Worm (Caenorhabditis elegans) whole organism, L4 larva: ENCODE measurements around the gene dhs-16.
A peak's percentile ranks its signal among the peaks of the same experiment; 100 is the strongest.

Experiments
- D1046.2 ChIP-seq: fragments of 200-800 bp; sonication (Bioruptor generic); IDR thresholded peaks from 2 replicates; pipeline ENCODE4 v1.3.6; 2022; ENCODE audit warnings: missing genetic modification characterization, missing compliant biosample characterization
- F44E2.7 ChIP-seq: fragments of 200-800 bp; sonication (Bioruptor generic); IDR thresholded peaks from 2 replicates; pipeline ENCODE4 v2.1.2; 2022; ENCODE audit warnings: missing genetic modification characterization, missing compliant biosample characterization
- R02D3.7 ChIP-seq: fragments of 150-350 bp; sonication (generic microtip); optimal IDR thresholded peaks from 3 replicates; lab custom pipeline; 2014; ENCODE audit warnings: missing biosample characterization, missing genetic modification characterization
- T26A8.4 ChIP-seq: fragments of 200-800 bp; sonication (Bioruptor generic); IDR thresholded peaks from 2 replicates; pipeline ENCODE4 v1.3.6; 2022; ENCODE audit warnings: missing genetic modification characterization, missing compliant biosample characterization
- Y48G9A.11 ChIP-seq: fragments of 200-800 bp; sonication (Bioruptor generic); IDR thresholded peaks from 2 replicates; pipeline ENCODE4 v1.3.6; 2022; ENCODE audit warnings: missing genetic modification reagents, missing genetic modification characterization, missing compliant biosample characterization
- Y5F2A.4 ChIP-seq: fragments of 200-800 bp; sonication (Bioruptor generic); optimal IDR thresholded peaks from 2 replicates; lab custom pipeline; 2018; ENCODE audit warnings: mild to moderate bottlenecking, missing genetic modification characterization, missing compliant biosample characterization
- Y75B8A.6 ChIP-seq: fragments of 200-800 bp; sonication (Bioruptor generic); IDR thresholded peaks from 2 replicates; pipeline ENCODE4 v1.3.6; 2022; ENCODE audit warnings: missing genetic modification reagents, missing genetic modification characterization, missing compliant biosample characterization
- aha-1 ChIP-seq: fragments of 150-350 bp; peaks from one replicate; lab custom pipeline; 2014; ENCODE audit warnings: missing biosample characterization, missing genetic modification characterization
- arid-1 ChIP-seq: fragments of 200-800 bp; sonication (Bioruptor generic); conservative IDR thresholded peaks from 2 replicates; pipeline ENCODE4 v1.3.6; 2022; ENCODE audit warnings: missing genetic modification reagents, missing genetic modification characterization, missing compliant biosample characterization
- ceh-28 ChIP-seq: fragments of 150-350 bp; optimal IDR thresholded peaks from 2 replicates; lab custom pipeline; 2014; ENCODE audit warnings: missing biosample characterization, missing genetic modification reagents, missing genetic modification characterization
- ceh-44 ChIP-seq: fragments of 200-800 bp; sonication (Bioruptor generic); IDR thresholded peaks from 2 replicates; pipeline ENCODE4 v1.3.6; 2022; ENCODE audit warnings: missing genetic modification reagents, missing genetic modification characterization, missing compliant biosample characterization
- ceh-62 ChIP-seq: sonication (generic microtip); optimal IDR thresholded peaks from 2 replicates; lab custom pipeline; 2017; ENCODE audit warnings: missing biosample characterization, missing genetic modification characterization
- ces-1 ChIP-seq: fragments of 150-350 bp; sonication (generic microtip); optimal IDR thresholded peaks from 4 replicates; lab custom pipeline; 2014; ENCODE audit warnings: missing biosample characterization, missing genetic modification reagents, missing genetic modification characterization
- ctbp-1 ChIP-seq: fragments of 200-800 bp; sonication (Bioruptor generic); IDR thresholded peaks from 2 replicates; pipeline ENCODE4 v1.3.6; 2022; ENCODE audit warnings: missing genetic modification reagents, missing genetic modification characterization, missing compliant biosample characterization
- daf-8 ChIP-seq: fragments of 200-800 bp; sonication (Bioruptor generic); IDR thresholded peaks from 2 replicates; pipeline ENCODE4 v1.3.6; 2022; ENCODE audit warnings: missing genetic modification characterization, missing compliant biosample characterization
- dmd-6 ChIP-seq: fragments of 200-800 bp; sonication (Bioruptor generic); IDR thresholded peaks from 2 replicates; pipeline ENCODE4 v1.3.6; 2022; ENCODE audit warnings: missing genetic modification reagents, missing genetic modification characterization, missing compliant biosample characterization
- dpl-1 ChIP-seq: fragments of 150-350 bp; optimal IDR thresholded peaks from 2 replicates; lab custom pipeline; 2014; ENCODE audit warnings: missing biosample characterization, missing genetic modification reagents, missing genetic modification characterization
- dve-1 ChIP-seq: sonication (generic microtip); optimal IDR thresholded peaks from 2 replicates; lab custom pipeline; 2017; ENCODE audit warnings: antibody characterized with exemption, mild to moderate bottlenecking, missing genetic modification characterization, missing compliant biosample characterization; ENCODE audit not compliant: insufficient read depth
- egl-43 ChIP-seq: fragments of 200-800 bp; sonication (Bioruptor generic); IDR thresholded peaks from 2 replicates; pipeline ENCODE4 v1.3.6; 2022; ENCODE audit warnings: missing genetic modification reagents, missing genetic modification characterization, missing compliant biosample characterization
- fkh-10 ChIP-seq: fragments of 150-350 bp; optimal IDR thresholded peaks from 2 replicates; lab custom pipeline; 2014; ENCODE audit warnings: missing biosample characterization, missing genetic modification reagents, missing genetic modification characterization
- gei-8 ChIP-seq: fragments of 200-800 bp; sonication (Bioruptor generic); optimal IDR thresholded peaks from 2 replicates; lab custom pipeline; 2018; ENCODE audit warnings: mild to moderate bottlenecking, missing genetic modification characterization, missing compliant biosample characterization
- lim-7 ChIP-seq: fragments of 200-800 bp; sonication (Bioruptor generic); IDR thresholded peaks from 2 replicates; pipeline ENCODE4 v1.3.6; 2022; ENCODE audit warnings: missing genetic modification characterization, missing compliant biosample characterization
- lin-1 ChIP-seq: fragments of 200-800 bp; sonication (Bioruptor generic); IDR thresholded peaks from 2 replicates; pipeline ENCODE4 v1.3.6; 2022; ENCODE audit warnings: missing genetic modification reagents, missing genetic modification characterization, missing compliant biosample characterization
- lin-13 ChIP-seq: fragments of 150-350 bp; optimal IDR thresholded peaks from 2 replicates; lab custom pipeline; 2014; ENCODE audit warnings: missing biosample characterization, missing genetic modification reagents, missing genetic modification characterization
- lin-15B ChIP-seq: fragments of 150-350 bp; sonication (generic microtip); optimal IDR thresholded peaks from 3 replicates; lab custom pipeline; 2014; ENCODE audit warnings: missing biosample characterization, missing genetic modification characterization
- lir-3 ChIP-seq: sonication (generic microtip); optimal IDR thresholded peaks from 2 replicates; lab custom pipeline; 2016; ENCODE audit warnings: mild to moderate bottlenecking, missing genetic modification characterization, missing compliant biosample characterization
- lsy-2 ChIP-seq, 2 experiments: fragments of 150-350 bp in 1 of 2; sonication (generic microtip) in 1 of 2; optimal IDR thresholded peaks; 2 replicates each; lab custom pipeline; 2014 to 2017; ENCODE audit warnings: missing biosample characterization in 2 of 2, missing genetic modification characterization in 2 of 2
- madf-5 ChIP-seq, 2 experiments: fragments of 200-800 bp; sonication (Bioruptor generic); IDR thresholded peaks; 2 replicates each; pipeline ENCODE4 v1.3.6; 2022; ENCODE audit warnings: missing compliant biosample characterization in 2 of 2, missing genetic modification characterization in 2 of 2
- madf-9 ChIP-seq: fragments of 200-800 bp; sonication (Bioruptor generic); conservative IDR thresholded peaks from 2 replicates; pipeline ENCODE4 v1.3.6; 2022; ENCODE audit warnings: missing genetic modification reagents, missing genetic modification characterization, missing compliant biosample characterization
- nhr-10 ChIP-seq: fragments of 150-350 bp; optimal IDR thresholded peaks from 2 replicates; lab custom pipeline; 2014; ENCODE audit warnings: missing biosample characterization, missing genetic modification characterization
- nhr-102 ChIP-seq: sonication (generic microtip); optimal IDR thresholded peaks from 2 replicates; lab custom pipeline; 2016; ENCODE audit warnings: mild to moderate bottlenecking, missing genetic modification characterization, moderate library complexity, missing compliant biosample characterization
- nhr-11 ChIP-seq: fragments of 150-350 bp; optimal IDR thresholded peaks from 2 replicates; lab custom pipeline; 2014; ENCODE audit warnings: missing biosample characterization, missing genetic modification characterization
- nhr-41 ChIP-seq: fragments of 200-800 bp; sonication (Bioruptor generic); IDR thresholded peaks from 2 replicates; pipeline ENCODE4 v1.3.6; 2022; ENCODE audit warnings: missing genetic modification reagents, missing genetic modification characterization, missing compliant biosample characterization
- nhr-6 ChIP-seq: fragments of 150-350 bp; optimal IDR thresholded peaks from 2 replicates; lab custom pipeline; 2014; ENCODE audit warnings: missing biosample characterization, missing genetic modification characterization
- nhr-77 ChIP-seq: fragments of 150-350 bp; optimal IDR thresholded peaks from 2 replicates; lab custom pipeline; 2014; ENCODE audit warnings: missing biosample characterization, missing genetic modification characterization
- pha-4 ChIP-seq, 2 experiments: fragments of 150-350 bp in 1 of 2; fragments of 200-800 bp in 1 of 2; sonication (Bioruptor generic) in 1 of 2; IDR thresholded peaks in 1 of 2; optimal IDR thresholded peaks in 1 of 2; 2 replicates each; pipeline versions ENCODE4 v1.3.6 to Lab custom; 2014 to 2022; ENCODE audit warnings: missing genetic modification characterization in 2 of 2, missing genetic modification reagents in 2 of 2, missing biosample characterization in 1 of 2, missing compliant biosample characterization in 1 of 2
- rbr-2 ChIP-seq: sonication (generic microtip); optimal IDR thresholded peaks from 2 replicates; lab custom pipeline; 2016; ENCODE audit warnings: missing genotype, missing genetic modification characterization, missing compliant biosample characterization
- set-16 ChIP-seq: fragments of 200-800 bp; sonication (Bioruptor generic); IDR thresholded peaks from 2 replicates; pipeline ENCODE4 v1.3.6; 2022; ENCODE audit warnings: missing genetic modification reagents, missing genetic modification characterization, missing compliant biosample characterization
- skn-1 ChIP-seq: fragments of 150-350 bp; optimal IDR thresholded peaks from 2 replicates; lab custom pipeline; 2014; ENCODE audit warnings: missing biosample characterization, missing genetic modification characterization
- snpc-4 ChIP-seq: fragments of 150-350 bp; optimal IDR thresholded peaks from 2 replicates; lab custom pipeline; 2014; ENCODE audit warnings: missing biosample characterization, missing genetic modification characterization
- spr-3 ChIP-seq: fragments of 200-800 bp; sonication (Bioruptor generic); optimal IDR thresholded peaks from 2 replicates; lab custom pipeline; 2018; ENCODE audit warnings: mild to moderate bottlenecking, missing genetic modification characterization, missing compliant biosample characterization
- tag-97 ChIP-seq: fragments of 200-800 bp; sonication (Bioruptor generic); IDR thresholded peaks from 2 replicates; pipeline ENCODE4 v1.3.6; 2022; ENCODE audit warnings: missing genetic modification characterization, missing compliant biosample characterization
- unc-62 ChIP-seq, 3 experiments: fragments of 150-350 bp in 1 of 3; sonication (generic microtip); optimal IDR thresholded peaks in 2 of 3; peaks in 1 of 3; 1 replicate in 1 of 3; 2 replicates in 2 of 3; lab custom pipeline; 2014 to 2017; ENCODE audit warnings: missing biosample characterization in 3 of 3, missing genetic modification characterization in 3 of 3, missing genetic modification reagents in 3 of 3, missing genotype in 1 of 3
- zag-1 ChIP-seq: fragments of 150-350 bp; optimal IDR thresholded peaks from 2 replicates; lab custom pipeline; 2014; ENCODE audit warnings: missing biosample characterization, missing genetic modification characterization
- zfp-2 ChIP-seq: sonication (generic microtip); optimal IDR thresholded peaks from 2 replicates; lab custom pipeline; 2016; ENCODE audit warnings: mild to moderate bottlenecking, missing genetic modification characterization, missing compliant biosample characterization
- zip-2 ChIP-seq: fragments of 150-350 bp; optimal IDR thresholded peaks from 2 replicates; lab custom pipeline; 2014; ENCODE audit warnings: missing biosample characterization, missing genetic modification characterization

Gene dhs-16

DNA sequence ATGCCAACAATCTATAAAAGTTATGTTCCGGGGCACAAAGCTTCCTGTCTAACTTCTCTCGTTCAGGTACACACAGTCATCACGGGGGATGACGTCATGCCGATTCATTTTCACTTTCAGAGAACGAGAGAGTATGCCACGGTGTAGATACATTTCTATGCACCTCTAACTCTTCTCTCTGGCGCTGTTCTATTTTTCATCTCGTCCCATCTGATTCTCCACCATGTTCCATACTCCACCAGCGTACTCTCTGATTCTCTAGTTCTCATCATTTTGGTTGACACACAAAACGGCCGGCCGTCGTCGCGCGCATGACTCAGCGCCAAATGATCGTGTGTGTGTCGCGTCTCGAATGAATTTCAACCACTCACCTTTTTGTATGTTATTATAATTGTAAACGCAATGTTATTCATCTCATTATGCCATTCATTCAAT lies 16.8 kb downstream of the dhs-16 start (continued):
- TF ChIP-seq nhr-77 (tag; lab: Kevin White, UChicago) (peak; percentile 86), nhr-10 (tag; lab: Kevin White, UChicago) (peak; percentile 97), gei-8 (GFP tag; lab: Kevin White, UChicago) (peak; percentile 83), skn-1 (tag; lab: Kevin White, UChicago) (no peak), D1046.2 (GFP tag; lab: Robert Waterston, UW) (0 out of 2 replicates have a peak, but pooled peaks have one; percentile 18), spr-3 (GFP tag; lab: Kevin White, UChicago) (peak; percentile 66), daf-8 (no peak), egl-43 (GFP tag; lab: Robert Waterston, UW) (peak; percentile 83), snpc-4 (tag; lab: Kevin White, UChicago) (no peak), ceh-28 (tag; lab: Kevin White, UChicago) (peak; percentile 4), lin-1 (GFP tag; lab: Robert Waterston, UW) (peak; percentile 97), Y48G9A.11 (no peak), madf-9 (peak; percentile 57), lin-13 (GFP tag; lab: Kevin White, UChicago) (peak; percentile 81), lin-15B (no peak), zfp-2 (tag; lab: Kevin White, UChicago) (no peak), F44E2.7 (no peak), zip-2 (tag; lab: Kevin White, UChicago) (peak; percentile 30), unc-62 (GFP tag; optimal IDR thresholded peaks at IDR 0.05 in 1 of 2; lab: Kevin White, UChicago) (peak in 1 of 2 experiments; percentile 99), unc-62 (tag; optimal IDR thresholded peaks at IDR 0.05; lab: Kevin White, UChicago) (no peak), nhr-102 (tag; lab: Kevin White, UChicago) (peak; percentile 96), fkh-10 (GFP tag; lab: Kevin White, UChicago) (peak; percentile 80), zag-1 (no peak), aha-1 (tag; lab: Kevin White, UChicago) (peak; percentile 95), lim-7 (GFP tag; lab: Robert Waterston, UW) (0 out of 2 replicates have a peak, but pooled peaks have one; percentile 25), ceh-62 (tag; lab: Kevin White, UChicago) (no peak), ces-1 (no peak), tag-97 (no peak)
- TF ChIP-seq, all 104 proteins: peak for 63

DNA sequence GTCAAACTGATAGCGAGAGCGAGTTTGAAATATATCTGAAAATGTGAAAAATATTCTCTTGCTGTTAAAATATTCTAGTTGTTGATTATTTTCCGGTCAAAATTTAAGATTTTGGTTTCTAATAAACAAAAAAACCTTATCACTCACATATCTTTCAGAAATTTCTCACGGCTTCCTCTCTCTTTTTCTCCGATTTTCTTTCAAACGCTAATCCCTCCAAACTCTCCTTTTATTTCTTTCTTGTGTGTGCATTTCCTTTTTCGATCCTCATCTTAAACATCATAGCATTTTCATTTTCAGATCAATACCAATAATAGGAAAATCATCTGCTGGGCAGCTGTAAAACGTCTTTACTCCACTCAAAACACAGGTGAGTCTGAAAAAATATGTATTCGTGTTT lies 19.8 kb downstream of the dhs-16 start, which contains the start of gene fos-1:
Gene fos-1 (plus strand): TSS at position 301 of the 400 bp plus-strand sequence.
- TF ChIP-seq nhr-6 (tag; lab: Kevin White, UChicago) (no peak), T26A8.4 (GFP tag; lab: Robert Waterston, UW) (no peak), Y75B8A.6 (GFP tag; lab: Robert Waterston, UW) (no peak), nhr-10 (tag; lab: Kevin White, UChicago) (no peak), lir-3 (tag; lab: Kevin White, UChicago) (no peak)
- TF ChIP-seq, all 104 proteins: peak for 0

DNA sequence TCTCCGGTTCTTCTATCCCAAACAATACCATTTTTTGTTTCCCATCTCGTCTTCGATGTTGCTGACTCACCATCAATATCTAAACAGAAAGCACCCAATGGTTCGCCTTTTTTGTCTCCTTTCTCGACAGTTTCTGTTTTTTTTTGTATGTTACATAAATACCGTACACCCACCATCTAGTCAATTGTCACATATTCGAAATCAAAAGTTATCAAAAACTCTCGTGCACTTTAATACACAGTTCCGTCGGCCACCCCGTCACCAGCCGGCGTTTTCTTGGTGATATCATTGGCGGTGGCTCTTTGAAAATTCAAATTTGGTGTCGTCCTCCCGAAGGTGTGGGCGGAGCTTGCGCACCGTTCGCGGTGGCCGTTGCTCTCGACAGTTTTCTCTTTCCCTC lies 24.4 kb downstream of the dhs-16 start:
- TF ChIP-seq nhr-41 (no peak), dpl-1 (no peak), egl-43 (GFP tag; lab: Robert Waterston, UW) (0 out of 2 replicates have a peak, but pooled peaks have one; percentile 14), lsy-2 (tag; optimal IDR thresholded peaks at IDR 0.05; lab: Kevin White, UChicago) (peak in 1 of 2 experiments; percentile 8), madf-9 (no peak), Y5F2A.4 (GFP tag; lab: Kevin White, UChicago) (no peak), dve-1 (tag; lab: Kevin White, UChicago) (peak; percentile 13), arid-1 (no peak), aha-1 (tag; lab: Kevin White, UChicago) (peak; percentile 95), nhr-11 (tag; lab: Kevin White, UChicago) (no peak), madf-5 (GFP tag; IDR thresholded peaks at IDR 0.05; lab: Robert Waterston, UW) (no peak), dmd-6 (GFP tag; lab: Robert Waterston, UW) (no peak), pha-4 (GFP tag; IDR thresholded peaks at IDR 0.05; lab: Robert Waterston, UW) (no peak), pha-4 (tag; optimal IDR thresholded peaks at IDR 0.05; lab: Kevin White, UChicago) (no peak), ceh-62 (tag; lab: Kevin White, UChicago) (no peak), rbr-2 (no peak), R02D3.7 (no peak), ctbp-1 (no peak), set-16 (GFP tag; lab: Robert Waterston, UW) (0 out of 2 replicates have a peak, but pooled peaks have one; percentile 46), ceh-44 (GFP tag; lab: Robert Waterston, UW) (no peak)
